Worm (Caenorhabditis elegans): ENCODE results near the gene pcdr-1.

ce11 chrX:15657773-15658172, 8.8 kb upstream of the pcdr-1 start:
- TF ChIP-seq R02D3.7 (tag; optimal IDR thresholded peaks at IDR 0.05) (no peak), unc-39 (tag; optimal IDR thresholded peaks at IDR 0.05) (no peak), mdl-1 (tag; optimal IDR thresholded peaks at IDR 0.05) (no peak), elt-1 (tag; optimal IDR thresholded peaks at IDR 0.05) (no peak), nhr-77 (tag; optimal IDR thresholded peaks at IDR 0.05) (no peak), nhr-12 (tag; optimal IDR thresholded peaks at IDR 0.05) (no peak)
